Fruit fly (Drosophila melanogaster) whole organism, embryonic: ENCODE data around the gene stg.

Experiments used
- Blimp-1 ChIP-seq: fragments of 200-800 bp; sonication (Bioruptor generic); optimal IDR thresholded peaks from 3 replicates; lab custom pipeline; 2018; ENCODE audit warnings: missing biosample characterization, missing genetic modification characterization, mild to moderate bottlenecking, moderate library complexity, missing genetic modification reagents
- CG10267 ChIP-seq: fragments of 200-800 bp; sonication (Bioruptor generic); optimal IDR thresholded peaks from 2 replicates; lab custom pipeline; 2018; ENCODE audit warnings: missing biosample characterization, mild to moderate bottlenecking, missing genetic modification characterization, moderate library complexity
- CG10979 ChIP-seq: fragments of 200-800 bp; sonication (Bioruptor generic); optimal IDR thresholded peaks from 2 replicates; lab custom pipeline; 2018; ENCODE audit warnings: missing biosample characterization, mild to moderate bottlenecking, missing genetic modification characterization, moderate library complexity
- CG12769 ChIP-seq: fragments of 200-800 bp; sonication (Bioruptor generic); optimal IDR thresholded peaks from 2 replicates; lab custom pipeline; 2019; ENCODE audit warnings: missing biosample characterization, mild to moderate bottlenecking, missing genetic modification characterization, moderate library complexity
- CG14710 ChIP-seq: fragments of 200-800 bp; sonication (Bioruptor generic); optimal IDR thresholded peaks from 3 replicates; lab custom pipeline; 2019; ENCODE audit warnings: missing biosample characterization, mild to moderate bottlenecking, missing genetic modification characterization, moderate library complexity
- CG17829 ChIP-seq: fragments of 200-800 bp; optimal IDR thresholded peaks from 2 replicates; lab custom pipeline; 2019; ENCODE audit warnings: missing biosample characterization, mild to moderate bottlenecking, missing genetic modification characterization, moderate library complexity
- CG18262 ChIP-seq: fragments of 200-800 bp; optimal IDR thresholded peaks from 3 replicates; lab custom pipeline; 2019; ENCODE audit warnings: missing biosample characterization, mild to moderate bottlenecking, missing genetic modification characterization, moderate library complexity
- CG18764 ChIP-seq: fragments of 200-800 bp; sonication (Bioruptor generic); optimal IDR thresholded peaks from 3 replicates; lab custom pipeline; 2016; ENCODE audit warnings: missing biosample characterization, missing genetic modification characterization
- CG2712 ChIP-seq: fragments of 200-800 bp; optimal IDR thresholded peaks from 3 replicates; lab custom pipeline; 2019; ENCODE audit warnings: missing biosample characterization, mild to moderate bottlenecking, missing genetic modification characterization, moderate library complexity
- CG3163 ChIP-seq: fragments of 200-800 bp; sonication (Bioruptor generic); optimal IDR thresholded peaks from 3 replicates; lab custom pipeline; 2016; ENCODE audit warnings: missing biosample characterization, missing genetic modification characterization
- CG33557 ChIP-seq: fragments of 200-800 bp; sonication (Bioruptor generic); optimal IDR thresholded peaks from 2 replicates; lab custom pipeline; 2019; ENCODE audit warnings: missing biosample characterization, mild to moderate bottlenecking, missing genetic modification characterization, moderate library complexity
- CG5953 ChIP-seq: fragments of 200-800 bp; sonication (Bioruptor generic); IDR thresholded peaks from 2 replicates; pipeline ENCODE4 v1.3.6; 2022; ENCODE audit warnings: missing biosample characterization, missing genetic modification characterization
- CG7745 ChIP-seq: fragments of 200-800 bp; sonication (Bioruptor generic); optimal IDR thresholded peaks from 2 replicates; lab custom pipeline; 2018; ENCODE audit warnings: missing biosample characterization, mild to moderate bottlenecking, missing genetic modification characterization, moderate library complexity
- CG7987 ChIP-seq: fragments of 200-800 bp; sonication (Bioruptor generic); optimal IDR thresholded peaks from 2 replicates; lab custom pipeline; 2018; ENCODE audit warnings: missing biosample characterization, mild to moderate bottlenecking, missing genetic modification characterization, moderate library complexity
- D19A ChIP-seq: fragments of 200-800 bp; optimal IDR thresholded peaks from 3 replicates; lab custom pipeline; 2019; ENCODE audit warnings: missing biosample characterization, mild to moderate bottlenecking, missing genetic modification characterization, moderate library complexity
- Dref ChIP-seq: fragments of 200-800 bp; sonication (Bioruptor generic); IDR thresholded peaks from 2 replicates; pipeline ENCODE4 v1.3.6; 2022; ENCODE audit warnings: missing biosample characterization, missing genetic modification characterization
- HLHmδ ChIP-seq: fragments of 200-800 bp; sonication (Bioruptor generic); optimal IDR thresholded peaks from 2 replicates; lab custom pipeline; 2018; ENCODE audit warnings: missing biosample characterization, mild to moderate bottlenecking, missing genetic modification characterization, moderate library complexity
- Hr78 ChIP-seq, 2 experiments: fragments of 200-800 bp in 1 of 2; fragments of >200 bp in 1 of 2; sonication (Bioruptor generic) in 1 of 2; optimal IDR thresholded peaks; 2 replicates each; lab custom pipeline; 2017 to 2019; ENCODE audit warnings: missing biosample characterization in 2 of 2, missing genetic modification characterization in 2 of 2, mild to moderate bottlenecking in 1 of 2, moderate library complexity in 1 of 2
- Pdp1 ChIP-seq, 2 experiments: fragments of 200-800 bp; sonication (Bioruptor generic); optimal IDR thresholded peaks; 3 replicates each; lab custom pipeline; 2016; ENCODE audit warnings: missing biosample characterization in 2 of 2, missing genetic modification characterization in 2 of 2, mild to moderate bottlenecking in 1 of 2, moderate library complexity in 1 of 2
- Ptx1 ChIP-seq: fragments of 200-800 bp; sonication (Bioruptor generic); IDR thresholded peaks from 2 replicates; pipeline ENCODE4 v1.3.6; 2022; ENCODE audit warnings: missing biosample characterization, missing genetic modification characterization
- Rx ChIP-seq: fragments of 200-800 bp; sonication (Bioruptor generic); IDR thresholded peaks from 2 replicates; pipeline ENCODE4 v1.3.6; 2022; ENCODE audit warnings: missing biosample characterization, missing genetic modification characterization
- Sin3A ChIP-seq: fragments of >200 bp; optimal IDR thresholded peaks from 2 replicates; lab custom pipeline; 2018
- Stat92E ChIP-seq, 3 experiments: fragments of >200 bp in 2 of 3; fragments of 200-800 bp in 1 of 3; sonication (Bioruptor generic) in 1 of 3; optimal IDR thresholded peaks; 2 replicates each; lab custom pipeline; 2017 to 2019; ENCODE audit warnings: missing biosample characterization in 3 of 3, missing genetic modification characterization in 3 of 3, mild to moderate bottlenecking in 1 of 3, moderate library complexity in 1 of 3
- ab ChIP-seq: fragments of 200-800 bp; sonication (Bioruptor generic); optimal IDR thresholded peaks from 2 replicates; lab custom pipeline; 2016; ENCODE audit warnings: missing biosample characterization, missing genetic modification characterization
- amos ChIP-seq: fragments of 200-800 bp; sonication (Bioruptor generic); IDR thresholded peaks from 2 replicates; pipeline ENCODE4 v1.3.6; 2022; ENCODE audit warnings: missing biosample characterization, missing genetic modification characterization; ENCODE audit not compliant: partially characterized antibody
- ato ChIP-seq: fragments of 200-800 bp; sonication (Bioruptor generic); IDR thresholded peaks from 2 replicates; pipeline ENCODE4 v1.3.6; 2022; ENCODE audit warnings: missing biosample characterization, missing genetic modification characterization; ENCODE audit not compliant: partially characterized antibody
- bigmax ChIP-seq: fragments of 200-800 bp; sonication (Bioruptor generic); optimal IDR thresholded peaks from 2 replicates; lab custom pipeline; 2018; ENCODE audit warnings: missing biosample characterization, mild to moderate bottlenecking, missing genetic modification characterization
- cg ChIP-seq: fragments of 200-800 bp; sonication (Bioruptor generic); optimal IDR thresholded peaks from 3 replicates; lab custom pipeline; 2019; ENCODE audit warnings: missing biosample characterization, mild to moderate bottlenecking, missing genetic modification characterization, moderate library complexity
- crol ChIP-seq: fragments of 200-800 bp; sonication (Bioruptor generic); IDR thresholded peaks from 2 replicates; pipeline ENCODE4 v1.3.6; 2022; ENCODE audit warnings: missing biosample characterization, missing genetic modification characterization
- da ChIP-seq: fragments of 200-800 bp; sonication (Bioruptor generic); optimal IDR thresholded peaks from 2 replicates; lab custom pipeline; 2016; ENCODE audit warnings: missing biosample characterization, missing genetic modification characterization
- gcm ChIP-seq: fragments of 200-800 bp; sonication (Bioruptor generic); optimal IDR thresholded peaks from 2 replicates; lab custom pipeline; 2019; ENCODE audit warnings: missing biosample characterization, mild to moderate bottlenecking, missing genetic modification characterization, moderate library complexity
- gem ChIP-seq: fragments of 200-800 bp; sonication (Bioruptor generic); optimal IDR thresholded peaks from 2 replicates; lab custom pipeline; 2019; ENCODE audit warnings: missing biosample characterization, mild to moderate bottlenecking, missing genetic modification characterization, moderate library complexity
- grau ChIP-seq: fragments of 200-800 bp; optimal IDR thresholded peaks from 3 replicates; lab custom pipeline; 2019; ENCODE audit warnings: missing biosample characterization, mild to moderate bottlenecking, missing genetic modification characterization, moderate library complexity
- kni ChIP-seq: fragments of 200-800 bp; sonication (Bioruptor generic); optimal IDR thresholded peaks from 3 replicates; lab custom pipeline; 2017; ENCODE audit warnings: mild to moderate bottlenecking, missing biosample characterization, missing genetic modification reagents, missing genetic modification characterization
- mam ChIP-seq: fragments of 200-800 bp; sonication (Bioruptor generic); optimal IDR thresholded peaks from 3 replicates; lab custom pipeline; 2016; ENCODE audit warnings: missing biosample characterization, missing genetic modification characterization
- pros ChIP-seq: fragments of 200-800 bp; sonication (Bioruptor generic); optimal IDR thresholded peaks from 3 replicates; lab custom pipeline; 2019; ENCODE audit warnings: missing biosample characterization, mild to moderate bottlenecking, missing genetic modification characterization, moderate library complexity
- sd ChIP-seq: fragments of 200-800 bp; sonication (Bioruptor generic); optimal IDR thresholded peaks from 3 replicates; lab custom pipeline; 2018; ENCODE audit warnings: missing biosample characterization, mild to moderate bottlenecking, missing genetic modification characterization, moderate library complexity
- sens ChIP-seq: fragments of 200-800 bp; sonication (Bioruptor generic); peaks from one replicate; lab custom pipeline; 2016; ENCODE audit warnings: missing biosample characterization, missing genetic modification characterization
- trem ChIP-seq: fragments of 200-800 bp; optimal IDR thresholded peaks from 3 replicates; lab custom pipeline; 2019; ENCODE audit warnings: missing biosample characterization, mild to moderate bottlenecking, missing genetic modification characterization, moderate library complexity
- twi ChIP-seq: fragments of 200-800 bp; optimal IDR thresholded peaks from 2 replicates; lab custom pipeline; 2019; ENCODE audit warnings: missing biosample characterization, mild to moderate bottlenecking, missing genetic modification characterization, moderate library complexity
- zf30C ChIP-seq: fragments of 200-800 bp; sonication (Bioruptor generic); optimal IDR thresholded peaks from 3 replicates; lab custom pipeline; 2018; ENCODE audit warnings: missing biosample characterization, mild to moderate bottlenecking, missing genetic modification characterization

The stg gene

dm6 chr3R:29269204-29269603 is 13.6 kb upstream of the stg start (continued):
- TF ChIP-seq ab (GFP tag; lab: Kevin White, UChicago), result no peak
- TF ChIP-seq mam (GFP tag; lab: Kevin White, UChicago), result no peak
- peak; percentile 32 for TF ChIP-seq CG14710 (tag; lab: Kevin White, UChicago)
- no peak for TF ChIP-seq da (GFP tag; lab: Kevin White, UChicago)
- no peak for TF ChIP-seq CG3163
- TF ChIP-seq gem (tag; lab: Kevin White, UChicago), result peak; percentile 28
- peak; percentile 2 for TF ChIP-seq CG17829 (tag; lab: Kevin White, UChicago)
- TF ChIP-seq grau (tag; lab: Kevin White, UChicago), result no peak
- peak; percentile 42 for TF ChIP-seq CG18262 (tag; lab: Kevin White, UChicago)
- no peak for TF ChIP-seq CG18764 (GFP tag; lab: Kevin White, UChicago)
- TF ChIP-seq CG2712 (tag; lab: Kevin White, UChicago), result peak; percentile 39
- no peak for TF ChIP-seq Sin3A
- peak; percentile 75 for TF ChIP-seq sens
- TF ChIP-seq Stat92E (GFP tag; optimal IDR thresholded peaks at IDR 0.05; lab: Kevin White, UChicago), result no peak
- TF ChIP-seq CG5953 (GFP tag; lab: Robert Waterston, UW), result no peak
- no peak for TF ChIP-seq amos (GFP tag; lab: Robert Waterston, UW)
- TF ChIP-seq CG12769 (tag; lab: Kevin White, UChicago), result no peak
- no peak for TF ChIP-seq CG7745
- peak; percentile 50 for TF ChIP-seq CG10979 (tag; lab: Kevin White, UChicago)
- no peak for TF ChIP-seq ato (GFP tag; lab: Robert Waterston, UW)
- peak; percentile 24 for TF ChIP-seq zf30C (GFP tag; lab: Kevin White, UChicago)
- peak; percentile 10 for TF ChIP-seq trem (tag; lab: Kevin White, UChicago)
- no peak for TF ChIP-seq Rx (GFP tag; lab: Robert Waterston, UW)
- no peak for TF ChIP-seq CG10267 (tag; lab: Kevin White, UChicago)

dm6 chr3R:29268062-29268461 is 12.5 kb upstream of the stg start:
- TF ChIP-seq twi (tag; lab: Kevin White, UChicago) (peak; percentile 48), cg (GFP tag; lab: Kevin White, UChicago) (peak; percentile 51), amos (GFP tag; lab: Robert Waterston, UW) (no peak), CG7987 (GFP tag; lab: Kevin White, UChicago) (no peak), Stat92E (GFP tag; optimal IDR thresholded peaks at IDR 0.05; lab: Kevin White, UChicago) (peak in 1 of 3 experiments; percentile 79), crol (GFP tag; lab: Robert Waterston, UW) (peak; percentile 91), Dref (no peak), CG33557 (GFP tag; lab: Kevin White, UChicago) (peak; percentile 12), Blimp-1 (GFP tag; lab: Kevin White, UChicago) (peak; percentile 43), D19A (peak; percentile 6), bigmax (GFP tag; lab: Kevin White, UChicago) (peak; percentile 8), Pdp1 (GFP tag; optimal IDR thresholded peaks at IDR 0.05; lab: Kevin White, UChicago) (peak in 1 of 2 experiments; percentile 52), kni (peak; percentile 79), Ptx1 (GFP tag; lab: Robert Waterston, UW) (no peak), sd (tag; lab: Kevin White, UChicago) (peak; percentile 7), HLHmδ (peak; percentile 82), pros (GFP tag; lab: Kevin White, UChicago) (peak; percentile 87), CG7745 (peak; percentile 37), Hr78 (GFP tag; optimal IDR thresholded peaks at IDR 0.05; lab: Kevin White, UChicago) (peak in 1 of 2 experiments; percentile 37), gcm (GFP tag; lab: Kevin White, UChicago) (peak; percentile 48)
